Fruit fly (Drosophila melanogaster): ENCODE measurements around the gene Nepl11.

DNA sequence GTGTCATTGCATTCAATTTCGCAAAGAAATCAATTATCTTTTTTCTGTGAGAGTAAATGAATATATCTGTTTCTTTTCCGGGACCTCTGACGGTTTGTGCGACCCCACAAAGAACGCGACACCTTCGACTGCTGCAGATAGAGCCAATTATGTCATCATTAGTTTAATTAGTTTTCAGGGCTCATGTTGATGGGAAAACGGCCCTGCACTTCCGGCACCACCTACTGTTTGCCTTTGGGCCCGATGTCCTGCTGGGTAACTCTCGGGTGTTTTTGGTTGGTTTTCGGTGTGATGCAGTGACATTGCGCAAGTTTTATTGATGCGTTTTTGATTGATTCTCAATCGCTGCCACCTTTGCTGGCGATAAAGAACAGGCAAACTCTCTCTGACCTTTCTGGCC lies 45.5 kb upstream of the Nepl11 start:
- TF ChIP-seq CG8478 (optimal IDR thresholded peaks at IDR 0.05): no peak
- TF ChIP-seq CTCF (optimal IDR thresholded peaks at IDR 0.05): no peak
